Worm (Caenorhabditis elegans): Measurements from ENCODE around the gene nhr-213.

DNA sequence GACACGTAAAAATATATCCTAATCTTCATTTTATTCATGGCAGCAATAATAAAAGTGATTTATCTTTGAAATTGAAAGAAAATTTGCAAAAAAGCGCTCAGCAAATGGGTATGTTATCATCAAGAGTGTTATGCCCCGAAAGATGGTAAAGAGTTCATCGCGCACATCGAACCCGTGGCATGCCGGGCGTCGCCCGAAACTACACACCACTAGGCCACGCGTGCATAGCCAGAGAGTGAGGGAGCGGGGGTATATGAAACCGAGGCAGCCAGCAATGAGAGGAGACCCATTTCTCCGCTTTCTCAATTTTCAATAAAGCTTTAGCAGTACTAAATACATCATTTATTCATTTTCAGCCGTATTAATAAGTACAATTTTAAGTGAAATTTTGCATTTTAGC lies 22.8 kb downstream of the nhr-213 start:
- TF ChIP-seq sea-1 (GFP tag; conservative IDR thresholded peaks at IDR 0.05) (peak; percentile 99), hnd-1 (tag; optimal IDR thresholded peaks at IDR 0.05) (peak; percentile 96), ceh-36 (tag; optimal IDR thresholded peaks at IDR 0.05) (peak; percentile 98), tbx-37 (GFP tag; conservative IDR thresholded peaks at IDR 0.05) (peak; percentile 100), ama-1 (optimal IDR thresholded peaks at IDR 0.05) (no peak), ets-7 (tag; optimal IDR thresholded peaks at IDR 0.05) (peak; percentile 97), F13C5.2 (tag; optimal IDR thresholded peaks at IDR 0.05) (peak; percentile 100), flt-1 (GFP tag; IDR thresholded peaks at IDR 0.05) (peak; percentile 100), aly-1 (tag; optimal IDR thresholded peaks at IDR 0.05) (peak; percentile 99), scrt-1 (GFP tag; IDR thresholded peaks at IDR 0.05) (peak; percentile 100), hmg-4 (GFP tag; optimal IDR thresholded peaks at IDR 0.05) (peak; percentile 99), hmbx-1 (tag; optimal IDR thresholded peaks at IDR 0.05) (peak; percentile 94), pes-1 (GFP tag; IDR thresholded peaks at IDR 0.05) (peak; percentile 99), ceh-13 (GFP tag; optimal IDR thresholded peaks at IDR 0.05) (peak; percentile 99)
